Worm (Caenorhabditis elegans): ENCODE measurements around the gene ins-34.

ins-34 gene

ce11 chrIV:14153261-14153660 lies 46.9 kb downstream of the ins-34 start, which contains the start of gene oac-38:
Gene oac-38, minus strand, starts transcription at chrIV:14153361.
- TF ChIP-seq fkh-2 (tag; optimal IDR thresholded peaks at IDR 0.05): no peak
- TF ChIP-seq ama-1 (optimal IDR thresholded peaks at IDR 0.05): no peak
- TF ChIP-seq nhr-43 (tag; optimal IDR thresholded peaks at IDR 0.05; ENCODE audit: poor library complexity, severe bottlenecking): no peak
- no peak for TF ChIP-seq ceh-82 (tag; optimal IDR thresholded peaks at IDR 0.05)
- no peak for TF ChIP-seq nhr-28 (tag; optimal IDR thresholded peaks at IDR 0.05)
- no peak for TF ChIP-seq unc-62 (GFP tag; optimal IDR thresholded peaks at IDR 0.05)
- no peak for TF ChIP-seq lin-39 (tag; optimal IDR thresholded peaks at IDR 0.05)
- no peak for TF ChIP-seq daf-12 (tag; optimal IDR thresholded peaks at IDR 0.05)
- TF ChIP-seq elt-1 (tag; optimal IDR thresholded peaks at IDR 0.05): no peak
- no peak for TF ChIP-seq ztf-4 (tag; optimal IDR thresholded peaks at IDR 0.05)
- TF ChIP-seq sea-2 (GFP tag; optimal IDR thresholded peaks at IDR 0.05): no peak
- TF ChIP-seq egl-27 (tag; optimal IDR thresholded peaks at IDR 0.05): no peak
- TF ChIP-seq hmg-11 (tag; optimal IDR thresholded peaks at IDR 0.05): no peak

All from whole organism, L3 larva.